Worm (Caenorhabditis elegans) whole organism, late embryonic: ENCODE results near the gene best-6.

Source experiments
- C38D4.7 ChIP-seq: fragments of 200-800 bp; sonication (Bioruptor generic); optimal IDR thresholded peaks from 2 replicates; lab custom pipeline; 2018; ENCODE audit warnings: mild to moderate bottlenecking, missing genetic modification characterization, moderate library complexity, missing compliant biosample characterization
- ama-1 ChIP-seq: fragments of 150-350 bp; optimal IDR thresholded peaks from 2 replicates; lab custom pipeline; 2014
- ceh-19 ChIP-seq: fragments of 200-800 bp; sonication (Bioruptor generic); optimal IDR thresholded peaks from 2 replicates; lab custom pipeline; 2018; ENCODE audit warnings: mild to moderate bottlenecking, missing genetic modification characterization, missing compliant biosample characterization
- dmd-4 ChIP-seq: sonication (generic microtip); optimal IDR thresholded peaks from 2 replicates; lab custom pipeline; 2016; ENCODE audit warnings: borderline replicate concordance, missing genetic modification characterization, missing compliant biosample characterization
- ets-4 ChIP-seq: sonication (generic microtip); optimal IDR thresholded peaks from 2 replicates; lab custom pipeline; 2016; ENCODE audit warnings: missing genetic modification characterization, missing compliant biosample characterization
- fax-1 ChIP-seq: sonication (generic microtip); optimal IDR thresholded peaks from 2 replicates; lab custom pipeline; 2016; ENCODE audit warnings: missing genotype, missing genetic modification characterization, missing compliant biosample characterization
- hlh-13 ChIP-seq: fragments of 200-800 bp; sonication (Bioruptor generic); optimal IDR thresholded peaks from 2 replicates; lab custom pipeline; 2018; ENCODE audit warnings: mild to moderate bottlenecking, missing genetic modification characterization, missing compliant biosample characterization
- hlh-30 ChIP-seq: sonication (generic microtip); optimal IDR thresholded peaks from 2 replicates; lab custom pipeline; 2017; ENCODE audit warnings: antibody characterized with exemption, missing genetic modification characterization, missing compliant biosample characterization; ENCODE audit not compliant: insufficient read depth
- syd-9 ChIP-seq: sonication (generic microtip); optimal IDR thresholded peaks from 2 replicates; lab custom pipeline; 2016; ENCODE audit warnings: mild to moderate bottlenecking, missing genetic modification characterization, moderate library complexity, missing compliant biosample characterization
- zip-5 ChIP-seq: sonication (generic microtip); optimal IDR thresholded peaks from 2 replicates; lab custom pipeline; 2016; ENCODE audit warnings: missing genetic modification characterization, missing compliant biosample characterization

ce11 chrIV:4996956-4997355, 31.9 kb downstream of the best-6 start:
- no peak for TF ChIP-seq hlh-30 (tag; lab: Kevin White, UChicago)
- TF ChIP-seq hlh-13 (GFP tag; lab: Kevin White, UChicago), result no peak
- TF ChIP-seq fax-1 (tag; lab: Kevin White, UChicago), result no peak
- TF ChIP-seq dmd-4 (tag; lab: Kevin White, UChicago), result no peak
- no peak for TF ChIP-seq syd-9 (tag; lab: Kevin White, UChicago)
- no peak for TF ChIP-seq ceh-19
- TF ChIP-seq ets-4 (tag; lab: Kevin White, UChicago), result no peak
- TF ChIP-seq zip-5 (tag; lab: Kevin White, UChicago), result no peak
- no peak for TF ChIP-seq C38D4.7
- no peak for TF ChIP-seq ama-1 (lab: Kevin White, UChicago)
